Worm (Caenorhabditis elegans) whole organism, early embryonic: ENCODE data around the gene msp-45.

Source experiments
- F13C5.2 ChIP-seq: sonication (generic microtip); optimal IDR thresholded peaks from 2 replicates; lab custom pipeline; 2017; ENCODE audit warnings: mild to moderate bottlenecking, missing genetic modification characterization, inconsistent platforms, missing compliant biosample characterization
- aly-1 ChIP-seq: sonication (generic microtip); optimal IDR thresholded peaks from 2 replicates; lab custom pipeline; 2016; ENCODE audit warnings: missing genetic modification characterization, missing compliant biosample characterization
- ama-1 ChIP-seq: fragments of 150-350 bp; optimal IDR thresholded peaks from 2 replicates; lab custom pipeline; 2014
- ceh-13 ChIP-seq: fragments of 200-800 bp; sonication (Bioruptor generic); optimal IDR thresholded peaks from 2 replicates; lab custom pipeline; 2018; ENCODE audit warnings: mild to moderate bottlenecking, missing genetic modification characterization, missing compliant biosample characterization
- ceh-36 ChIP-seq: sonication (generic microtip); optimal IDR thresholded peaks from 2 replicates; lab custom pipeline; 2016; ENCODE audit warnings: missing genetic modification characterization, inconsistent platforms, missing compliant biosample characterization
- ets-7 ChIP-seq: sonication (generic microtip); optimal IDR thresholded peaks from 2 replicates; lab custom pipeline; 2016; ENCODE audit warnings: missing genotype, missing genetic modification characterization, missing compliant biosample characterization
- flt-1 ChIP-seq: fragments of 200-800 bp; sonication (Bioruptor generic); IDR thresholded peaks from 2 replicates; pipeline ENCODE4 v1.3.6; 2022; ENCODE audit warnings: missing genetic modification characterization, missing compliant biosample characterization
- hmbx-1 ChIP-seq: sonication (generic microtip); optimal IDR thresholded peaks from 2 replicates; lab custom pipeline; 2016; ENCODE audit warnings: mild to moderate bottlenecking, missing genetic modification characterization, missing compliant biosample characterization
- hnd-1 ChIP-seq: sonication (generic microtip); optimal IDR thresholded peaks from 2 replicates; lab custom pipeline; 2016; ENCODE audit warnings: missing genetic modification characterization, missing compliant biosample characterization
- scrt-1 ChIP-seq: fragments of 200-800 bp; sonication (Bioruptor generic); IDR thresholded peaks from 2 replicates; pipeline ENCODE4 v1.3.6; 2022; ENCODE audit warnings: missing genetic modification characterization, missing compliant biosample characterization
- sea-1 ChIP-seq: fragments of 200-800 bp; sonication (Bioruptor generic); conservative IDR thresholded peaks from 2 replicates; pipeline ENCODE4 v1.3.6; 2022; ENCODE audit warnings: missing genetic modification characterization, missing compliant biosample characterization
- tbx-37 ChIP-seq: fragments of 200-800 bp; sonication (Bioruptor generic); conservative IDR thresholded peaks from 2 replicates; pipeline ENCODE4 v1.3.6; 2022; ENCODE audit warnings: missing genetic modification reagents, missing genetic modification characterization, missing compliant biosample characterization

ce11 chrII:5186870-5187269, 30.0 kb upstream of the msp-45 start:
- TF ChIP-seq flt-1 (GFP tag; lab: Robert Waterston, UW) (no peak), hnd-1 (tag; lab: Kevin White, UChicago) (no peak), ama-1 (no peak), ceh-13 (GFP tag; lab: Kevin White, UChicago) (no peak), tbx-37 (GFP tag; lab: Robert Waterston, UW) (no peak), sea-1 (GFP tag; lab: Robert Waterston, UW) (no peak), aly-1 (tag; lab: Kevin White, UChicago) (no peak), hmbx-1 (tag; lab: Kevin White, UChicago) (no peak), scrt-1 (no peak), F13C5.2 (no peak), ets-7 (tag; lab: Kevin White, UChicago) (no peak), ceh-36 (tag; lab: Kevin White, UChicago) (no peak)
